Worm (Caenorhabditis elegans) whole organism, L4/young adult: Measurements from ENCODE around the gene K03B4.8.

ENCODE experiments used
- dao-5 ChIP-seq: sonication (generic microtip); optimal IDR thresholded peaks from 2 replicates; lab custom pipeline; 2016; ENCODE audit warnings: missing genotype, missing genetic modification characterization, moderate library complexity, missing compliant biosample characterization
- him-1 ChIP-seq: sonication (generic microtip); optimal IDR thresholded peaks from 2 replicates; lab custom pipeline; 2016; ENCODE audit warnings: missing genotype, missing genetic modification reagents, missing genetic modification characterization, missing compliant biosample characterization

- TF ChIP-seq him-1 (tag; lab: Kevin White, UChicago) (no peak), dao-5 (tag; lab: Kevin White, UChicago) (no peak)
Observed at ce11 chrV:4676812-4677211, 2.4 kb upstream of the K03B4.8 start.
